Fruit fly (Drosophila melanogaster): ENCODE measurements around the gene Syn.

Syn gene

DNA sequence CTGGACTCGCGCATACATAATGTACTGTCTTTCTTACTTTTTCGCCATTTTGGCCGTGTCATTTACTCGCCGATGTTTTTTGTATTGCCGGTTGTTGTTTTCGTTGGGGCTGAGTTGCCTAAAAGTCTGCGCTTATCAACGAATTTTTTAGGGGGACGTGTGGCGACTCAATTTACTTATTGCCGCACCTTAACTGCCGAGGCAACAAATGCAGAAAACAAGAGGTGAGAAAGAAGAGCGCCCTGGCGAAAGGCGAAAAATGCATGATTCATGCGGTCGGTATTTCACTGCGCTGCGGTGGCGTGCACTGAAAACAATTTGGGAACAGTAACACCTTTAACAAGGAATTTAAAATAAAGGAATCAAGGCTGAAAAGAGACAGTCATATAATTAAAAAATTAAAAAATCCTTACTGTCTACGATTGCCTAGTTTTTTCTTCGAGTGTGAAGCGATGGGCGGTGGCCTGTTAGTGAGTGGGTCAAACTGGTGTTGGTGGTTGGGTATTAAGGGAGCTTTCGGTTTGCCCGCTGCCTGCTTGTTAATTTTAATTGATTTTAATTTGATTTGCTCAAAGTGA is 78.5 kb downstream of the Syn start (continued):
- TF ChIP-seq ato (GFP tag; IDR thresholded peaks at IDR 0.05; ENCODE audit: partially characterized antibody) = no peak
- TF ChIP-seq gt (GFP tag; IDR thresholded peaks at IDR 0.05) = 0 out of 2 replicates have a peak, but pooled peaks have one; percentile 25
- TF ChIP-seq CG10431 (GFP tag; optimal IDR thresholded peaks at IDR 0.05) = no peak
- 0 out of 2 replicates have a peak, but pooled peaks have one; percentile 23 for TF ChIP-seq cas (GFP tag; IDR thresholded peaks at IDR 0.05)
- TF ChIP-seq maf-S (GFP tag; optimal IDR thresholded peaks at IDR 0.05) = no peak
- TF ChIP-seq Dp (GFP tag; optimal IDR thresholded peaks at IDR 0.05) = no peak
- TF ChIP-seq CG12071 (GFP tag; optimal IDR thresholded peaks at IDR 0.05) = peak; percentile 45
- TF ChIP-seq onecut (GFP tag; IDR thresholded peaks at IDR 0.05) = peak; percentile 37
- TF ChIP-seq Ravus (GFP tag; IDR thresholded peaks at IDR 0.05) = peak; percentile 53
- 0 out of 3 replicates have a peak, but pooled peaks have one; percentile 55 for TF ChIP-seq CG3726 (GFP tag; IDR thresholded peaks at IDR 0.05)
- no peak for TF ChIP-seq bbx (GFP tag; IDR thresholded peaks at IDR 0.05; ENCODE audit: partially characterized antibody)
- peak; percentile 58 for TF ChIP-seq CG9817 (tag; optimal IDR thresholded peaks at IDR 0.05)
- TF ChIP-seq tna (GFP tag; IDR thresholded peaks at IDR 0.05; ENCODE audit: partially characterized antibody) = no peak
- TF ChIP-seq unpg (GFP tag; optimal IDR thresholded peaks at IDR 0.05) = peak; percentile 75
- no peak for TF ChIP-seq CTCF (GFP tag; optimal IDR thresholded peaks at IDR 0.05)
- peak; percentile 24 for TF ChIP-seq CG1602 (GFP tag; optimal IDR thresholded peaks at IDR 0.05)
- TF ChIP-seq Nf-YB (GFP tag; optimal IDR thresholded peaks at IDR 0.05) = no peak
- TF ChIP-seq Dbx (GFP tag; IDR thresholded peaks at IDR 0.05) = peak; percentile 66; the same call in 2 of the 3 replicates
- TF ChIP-seq CG30431 (GFP tag; optimal IDR thresholded peaks at IDR 0.05) = no peak
- TF ChIP-seq CG6854 (GFP tag; optimal IDR thresholded peaks at IDR 0.05) = peak; percentile 33
- no peak for TF ChIP-seq eve (GFP tag; optimal IDR thresholded peaks at IDR 0.05)
- TF ChIP-seq br (optimal IDR thresholded peaks at IDR 0.05) = no peak
- peak; percentile 54; the same call in 1 of the 2 replicates for TF ChIP-seq CG43689 (GFP tag; IDR thresholded peaks at IDR 0.05)
- peak; percentile 46 for TF ChIP-seq CG3407 (GFP tag; optimal IDR thresholded peaks at IDR 0.05)
- peak; percentile 44 for TF ChIP-seq CG12155 (GFP tag; optimal IDR thresholded peaks at IDR 0.05)
- no peak for TF ChIP-seq CG18262 (tag; optimal IDR thresholded peaks at IDR 0.05)
- peak; percentile 32 for TF ChIP-seq Abd-B (GFP tag; optimal IDR thresholded peaks at IDR 0.05)
- no peak for TF ChIP-seq Opbp (GFP tag; IDR thresholded peaks at IDR 0.05; ENCODE audit: partially characterized antibody)
- TF ChIP-seq CG11456 (GFP tag; IDR thresholded peaks at IDR 0.05) = peak; percentile 80
- peak; percentile 43 for TF ChIP-seq Antp (GFP tag; optimal IDR thresholded peaks at IDR 0.05)
- TF ChIP-seq h (optimal IDR thresholded peaks at IDR 0.05) = no peak
- TF ChIP-seq zfh1 (GFP tag; IDR thresholded peaks at IDR 0.05) = peak; percentile 79
- no peak for TF ChIP-seq NC2α (GFP tag; optimal IDR thresholded peaks at IDR 0.05)
- peak; percentile 72 for TF ChIP-seq Taf1 (GFP tag; IDR thresholded peaks at IDR 0.05)
- no peak for TF ChIP-seq knrl (GFP tag; IDR thresholded peaks at IDR 0.05; ENCODE audit: partially characterized antibody)
- TF ChIP-seq CrebB (tag; optimal IDR thresholded peaks at IDR 0.05) = no peak
- peak; percentile 50; the same call in 1 of the 2 replicates for TF ChIP-seq Oaz (GFP tag; IDR thresholded peaks at IDR 0.05)
- TF ChIP-seq CG34376 (GFP tag; optimal IDR thresholded peaks at IDR 0.05) = no peak
- peak; percentile 28 for TF ChIP-seq Fer1 (GFP tag; optimal IDR thresholded peaks at IDR 0.05)
- TF ChIP-seq bcd (GFP tag; optimal IDR thresholded peaks at IDR 0.05) = peak; percentile 59
- TF ChIP-seq fd3F (GFP tag; optimal IDR thresholded peaks at IDR 0.05) = peak; percentile 41
- no peak for TF ChIP-seq CG7556 (GFP tag; optimal IDR thresholded peaks at IDR 0.05)
- peak; percentile 55 for TF ChIP-seq CG11085 (GFP tag; IDR thresholded peaks at IDR 0.05)
- TF ChIP-seq CG1024 (GFP tag; IDR thresholded peaks at IDR 0.05) = peak; percentile 82
- peak; percentile 49; the same call in 1 of the 2 replicates for TF ChIP-seq CG7372 (GFP tag; IDR thresholded peaks at IDR 0.05)
- peak; percentile 85 for TF ChIP-seq stc (GFP tag; IDR thresholded peaks at IDR 0.05)
- peak; percentile 57 for TF ChIP-seq Atf3 (GFP tag; optimal IDR thresholded peaks at IDR 0.05)
- no peak for TF ChIP-seq CG3163 (GFP tag; optimal IDR thresholded peaks at IDR 0.05)
- peak; percentile 39 for TF ChIP-seq CG13296 (GFP tag; optimal IDR thresholded peaks at IDR 0.05)
- TF ChIP-seq CG1792 (GFP tag; optimal IDR thresholded peaks at IDR 0.05) = peak; percentile 51
- peak; percentile 59 for TF ChIP-seq Hmr (GFP tag; optimal IDR thresholded peaks at IDR 0.05)
- no peak for TF ChIP-seq hth (optimal IDR thresholded peaks at IDR 0.05)

Data from whole organism, embryonic.